Worm (Caenorhabditis elegans) whole organism, early embryonic: ENCODE results near the gene R193.2.

Source experiments
- ama-1 ChIP-seq: fragments of 150-350 bp; optimal IDR thresholded peaks from 2 replicates; lab custom pipeline; 2014
- ceh-36 ChIP-seq: sonication (generic microtip); optimal IDR thresholded peaks from 2 replicates; lab custom pipeline; 2016; ENCODE audit warnings: missing genetic modification characterization, inconsistent platforms, missing compliant biosample characterization
- sea-1 ChIP-seq: fragments of 200-800 bp; sonication (Bioruptor generic); conservative IDR thresholded peaks from 2 replicates; pipeline ENCODE4 v1.3.6; 2022; ENCODE audit warnings: missing genetic modification characterization, missing compliant biosample characterization

ce11 chrX:1120326-1120725, 28.1 kb downstream of the R193.2 start:
- TF ChIP-seq ama-1 (lab: Kevin White, UChicago) (no peak), sea-1 (GFP tag; lab: Robert Waterston, UW) (no peak), ceh-36 (tag; lab: Kevin White, UChicago) (no peak)
